Fruit fly (Drosophila melanogaster) whole organism, embryonic: ENCODE results near the gene CG42299.

Experiments used
- Ada2b ChIP-seq: fragments of 200-800 bp; sonication (Bioruptor generic); IDR thresholded peaks from 2 replicates; pipeline ENCODE4 v1.3.6; 2022; ENCODE audit warnings: missing biosample characterization, missing genetic modification characterization
- CG1024 ChIP-seq: fragments of 200-800 bp; sonication (Bioruptor generic); IDR thresholded peaks from 2 replicates; pipeline ENCODE4 v1.3.6; 2022; ENCODE audit warnings: missing biosample characterization, missing genetic modification characterization
- CG10462 ChIP-seq: fragments of 200-800 bp; sonication (Bioruptor generic); optimal IDR thresholded peaks from 2 replicates; lab custom pipeline; 2016; ENCODE audit warnings: missing biosample characterization, missing genetic modification characterization
- CG11504 ChIP-seq: fragments of 200-800 bp; sonication (Bioruptor generic); optimal IDR thresholded peaks from 3 replicates; lab custom pipeline; 2019; ENCODE audit warnings: missing biosample characterization, mild to moderate bottlenecking, missing genetic modification characterization, moderate library complexity
- CG13624 ChIP-seq: fragments of 200-800 bp; sonication (Bioruptor generic); optimal IDR thresholded peaks from 2 replicates; lab custom pipeline; 2016; ENCODE audit warnings: missing biosample characterization, missing genetic modification characterization
- CG16779 ChIP-seq: fragments of 200-800 bp; sonication (Bioruptor generic); IDR thresholded peaks from 2 replicates; pipeline ENCODE4 v1.3.6; 2022; ENCODE audit warnings: missing biosample characterization, missing genetic modification characterization
- CG17912 ChIP-seq: fragments of 200-800 bp; sonication (Bioruptor generic); optimal IDR thresholded peaks from 2 replicates; lab custom pipeline; 2018; ENCODE audit warnings: missing biosample characterization, mild to moderate bottlenecking, missing genetic modification characterization
- CG18262 ChIP-seq: fragments of 200-800 bp; optimal IDR thresholded peaks from 3 replicates; lab custom pipeline; 2019; ENCODE audit warnings: missing biosample characterization, mild to moderate bottlenecking, missing genetic modification characterization, moderate library complexity
- CG18476 ChIP-seq: fragments of 200-800 bp; sonication (Bioruptor generic); optimal IDR thresholded peaks from 2 replicates; lab custom pipeline; 2016; ENCODE audit warnings: missing biosample characterization, mild to moderate bottlenecking, missing genetic modification characterization
- CG2199 ChIP-seq: fragments of 200-800 bp; sonication (Bioruptor generic); IDR thresholded peaks from 3 replicates; pipeline ENCODE4 v1.3.6; 2022; ENCODE audit warnings: missing biosample characterization, missing genetic modification characterization
- CG31441 ChIP-seq: fragments of 200-800 bp; sonication (Bioruptor generic); IDR thresholded peaks from 2 replicates; pipeline ENCODE4 v1.3.6; 2022; ENCODE audit warnings: missing biosample characterization, missing genetic modification characterization
- CG6175 ChIP-seq: fragments of 200-800 bp; sonication (Bioruptor generic); IDR thresholded peaks from 3 replicates; pipeline ENCODE4 v1.3.6; 2022; ENCODE audit warnings: missing biosample characterization, missing genetic modification characterization
- CG7372 ChIP-seq: fragments of 200-800 bp; sonication (Bioruptor generic); IDR thresholded peaks from 2 replicates; pipeline ENCODE4 v1.3.6; 2022; ENCODE audit warnings: missing biosample characterization, missing genetic modification characterization
- CG8089 ChIP-seq: fragments of 200-800 bp; sonication (Bioruptor generic); optimal IDR thresholded peaks from 3 replicates; lab custom pipeline; 2016; ENCODE audit warnings: missing biosample characterization, missing genetic modification characterization
- CG8924 ChIP-seq: fragments of 200-800 bp; optimal IDR thresholded peaks from 3 replicates; lab custom pipeline; 2019; ENCODE audit warnings: missing biosample characterization, mild to moderate bottlenecking, missing genetic modification characterization, moderate library complexity
- CG9817 ChIP-seq: fragments of 200-800 bp; sonication (Bioruptor generic); optimal IDR thresholded peaks from 2 replicates; lab custom pipeline; 2018; ENCODE audit warnings: missing biosample characterization, mild to moderate bottlenecking, missing genetic modification characterization, moderate library complexity
- CG9932 ChIP-seq: fragments of 200-800 bp; sonication (Bioruptor generic); IDR thresholded peaks from 2 replicates; pipeline ENCODE4 v1.3.6; 2022; ENCODE audit warnings: missing biosample characterization, missing genetic modification characterization
- Doc3 ChIP-seq: fragments of 200-800 bp; sonication (Bioruptor generic); IDR thresholded peaks from 3 replicates; pipeline ENCODE4 v1.3.6; 2022; ENCODE audit warnings: missing biosample characterization, missing genetic modification characterization; ENCODE audit not compliant: partially characterized antibody
- E2f1 ChIP-seq: fragments of 200-800 bp; sonication (Bioruptor generic); IDR thresholded peaks from 2 replicates; pipeline ENCODE4 v1.3.6; 2022; ENCODE audit warnings: missing biosample characterization, missing genetic modification characterization
- E2f2 ChIP-seq: fragments of 200-800 bp; sonication (Bioruptor generic); IDR thresholded peaks from 2 replicates; pipeline ENCODE4 v1.3.6; 2022; ENCODE audit warnings: missing biosample characterization, missing genetic modification characterization
- Gsc ChIP-seq: fragments of 200-800 bp; sonication (Bioruptor generic); IDR thresholded peaks from 2 replicates; pipeline ENCODE4 v1.3.6; 2022; ENCODE audit warnings: missing biosample characterization, missing genetic modification characterization
- Hand ChIP-seq: fragments of 200-800 bp; sonication (Bioruptor generic); optimal IDR thresholded peaks from 2 replicates; lab custom pipeline; 2017; ENCODE audit warnings: mild to moderate bottlenecking, missing biosample characterization, missing genetic modification reagents, missing genetic modification characterization
- HmgZ ChIP-seq: fragments of 200-800 bp; sonication (Bioruptor generic); optimal IDR thresholded peaks from 2 replicates; lab custom pipeline; 2018; ENCODE audit warnings: missing biosample characterization, mild to moderate bottlenecking, missing genetic modification characterization
- Max ChIP-seq: fragments of 200-800 bp; sonication (Bioruptor generic); optimal IDR thresholded peaks from 2 replicates; lab custom pipeline; 2016; ENCODE audit warnings: missing biosample characterization, mild to moderate bottlenecking, missing genetic modification characterization
- NFAT ChIP-seq: fragments of 200-800 bp; sonication (Bioruptor generic); IDR thresholded peaks from 2 replicates; pipeline ENCODE4 v1.3.6; 2022; ENCODE audit warnings: missing biosample characterization, missing genetic modification characterization
- Rfx ChIP-seq: fragments of 200-800 bp; sonication (Bioruptor generic); IDR thresholded peaks from 2 replicates; pipeline ENCODE4 v1.3.6; 2022; ENCODE audit warnings: missing biosample characterization, missing genetic modification characterization
- TFAM ChIP-seq: fragments of 200-800 bp; sonication (Bioruptor generic); optimal IDR thresholded peaks from 2 replicates; lab custom pipeline; 2017; ENCODE audit warnings: missing biosample characterization, missing genetic modification characterization, inconsistent platforms
- ash1 ChIP-seq: fragments of 200-800 bp; sonication (Bioruptor generic); optimal IDR thresholded peaks from 2 replicates; lab custom pipeline; 2018; ENCODE audit warnings: missing biosample characterization, mild to moderate bottlenecking, missing genetic modification characterization
- bowl ChIP-seq: fragments of 200-800 bp; sonication (Bioruptor generic); IDR thresholded peaks from 2 replicates; pipeline ENCODE4 v1.3.6; 2022; ENCODE audit warnings: missing biosample characterization, missing genetic modification characterization
- bsh ChIP-seq, 2 experiments: fragments of 200-800 bp; sonication (Bioruptor generic); optimal IDR thresholded peaks; 2 replicates each; lab custom pipeline; 2017 to 2018; ENCODE audit warnings: mild to moderate bottlenecking in 2 of 2, missing biosample characterization in 2 of 2, missing genetic modification characterization in 2 of 2, moderate library complexity in 1 of 2
- cg ChIP-seq: fragments of 200-800 bp; sonication (Bioruptor generic); optimal IDR thresholded peaks from 3 replicates; lab custom pipeline; 2019; ENCODE audit warnings: missing biosample characterization, mild to moderate bottlenecking, missing genetic modification characterization, moderate library complexity
- chinmo ChIP-seq: fragments of 200-800 bp; sonication (Bioruptor generic); IDR thresholded peaks from 4 replicates; pipeline ENCODE4 v1.3.6; 2022; ENCODE audit warnings: missing biosample characterization, missing genetic modification characterization; ENCODE audit not compliant: partially characterized antibody
- dati ChIP-seq: fragments of 200-800 bp; sonication (Bioruptor generic); IDR thresholded peaks from 2 replicates; pipeline ENCODE4 v1.3.6; 2022; ENCODE audit warnings: missing biosample characterization, missing genetic modification characterization
- ewg ChIP-seq: fragments of 200-800 bp; sonication (Bioruptor generic); optimal IDR thresholded peaks from 3 replicates; lab custom pipeline; 2017; ENCODE audit warnings: mild to moderate bottlenecking, missing biosample characterization, missing genetic modification reagents, missing genetic modification characterization
- gem ChIP-seq: fragments of 200-800 bp; sonication (Bioruptor generic); optimal IDR thresholded peaks from 2 replicates; lab custom pipeline; 2019; ENCODE audit warnings: missing biosample characterization, mild to moderate bottlenecking, missing genetic modification characterization, moderate library complexity
- grn ChIP-seq: fragments of 200-800 bp; sonication (Bioruptor generic); optimal IDR thresholded peaks from 3 replicates; lab custom pipeline; 2017; ENCODE audit warnings: missing biosample characterization, missing genetic modification characterization
- jumu ChIP-seq: fragments of 200-800 bp; sonication (Bioruptor generic); optimal IDR thresholded peaks from 3 replicates; lab custom pipeline; 2016; ENCODE audit warnings: missing biosample characterization, missing genetic modification characterization
- lab ChIP-seq: fragments of 200-800 bp; sonication (Bioruptor generic); optimal IDR thresholded peaks from 3 replicates; lab custom pipeline; 2017; ENCODE audit warnings: missing biosample characterization, missing genetic modification characterization, mild to moderate bottlenecking, moderate library complexity, missing genetic modification reagents
- lola ChIP-seq, 3 experiments: fragments of >200 bp in 2 of 3; fragments of 200-800 bp in 1 of 3; sonication (Bioruptor generic) in 1 of 3; optimal IDR thresholded peaks; 2 replicates each; lab custom pipeline; 2017 to 2019; ENCODE audit warnings: missing biosample characterization in 3 of 3, missing genetic modification characterization in 3 of 3, mild to moderate bottlenecking in 1 of 3, moderate library complexity in 1 of 3
- nmo ChIP-seq: fragments of 200-800 bp; sonication (Bioruptor generic); optimal IDR thresholded peaks from 2 replicates; lab custom pipeline; 2018; ENCODE audit warnings: missing biosample characterization, mild to moderate bottlenecking, missing genetic modification characterization, moderate library complexity
- pb ChIP-seq: fragments of 200-800 bp; sonication (Bioruptor generic); optimal IDR thresholded peaks from 3 replicates; lab custom pipeline; 2016; ENCODE audit warnings: missing biosample characterization, missing genetic modification characterization
- phol ChIP-seq: fragments of 200-800 bp; sonication (Bioruptor generic); optimal IDR thresholded peaks from 3 replicates; lab custom pipeline; 2018; ENCODE audit warnings: missing biosample characterization, mild to moderate bottlenecking, missing genetic modification characterization, moderate library complexity
- ro ChIP-seq: fragments of 200-800 bp; sonication (Bioruptor generic); IDR thresholded peaks from 2 replicates; pipeline ENCODE4 v1.3.6; 2022; ENCODE audit warnings: missing biosample characterization, missing genetic modification characterization
- sim ChIP-seq: fragments of 200-800 bp; sonication (Bioruptor generic); IDR thresholded peaks from 2 replicates; pipeline ENCODE4 v1.3.6; 2022; ENCODE audit warnings: missing biosample characterization, missing genetic modification characterization
- sqz ChIP-seq: fragments of 200-800 bp; sonication (Bioruptor generic); optimal IDR thresholded peaks from 3 replicates; lab custom pipeline; 2018; ENCODE audit warnings: missing biosample characterization, mild to moderate bottlenecking, missing genetic modification characterization
- trh ChIP-seq: fragments of 200-800 bp; sonication (Bioruptor generic); optimal IDR thresholded peaks from 2 replicates; lab custom pipeline; 2016; ENCODE audit warnings: missing biosample characterization, missing genetic modification characterization
- twi ChIP-seq: fragments of 200-800 bp; optimal IDR thresholded peaks from 2 replicates; lab custom pipeline; 2019; ENCODE audit warnings: missing biosample characterization, mild to moderate bottlenecking, missing genetic modification characterization, moderate library complexity
- vvl ChIP-seq: fragments of 200-800 bp; sonication (Bioruptor generic); IDR thresholded peaks from 2 replicates; pipeline ENCODE4 v1.3.6; 2022; ENCODE audit warnings: missing biosample characterization, missing genetic modification characterization
- wor ChIP-seq: fragments of 200-800 bp; sonication (Bioruptor generic); IDR thresholded peaks from 2 replicates; pipeline ENCODE4 v1.3.6; 2022; ENCODE audit warnings: missing biosample characterization, missing genetic modification characterization
- zen2 ChIP-seq: fragments of 200-800 bp; sonication (Bioruptor generic); IDR thresholded peaks from 3 replicates; pipeline ENCODE4 v1.3.6; 2022; ENCODE audit warnings: missing biosample characterization, missing genetic modification characterization; ENCODE audit not compliant: partially characterized antibody
- zfh2 ChIP-seq: fragments of 200-800 bp; sonication (Bioruptor generic); optimal IDR thresholded peaks from 2 replicates; lab custom pipeline; 2016; ENCODE audit warnings: missing biosample characterization, missing genetic modification characterization

Gene CG42299

dm6 chrX:15539856-15540488 is 35.5 kb downstream of the CG42299 start (continued):
- TF ChIP-seq Hand (GFP tag; lab: Kevin White, UChicago) (no peak), zen2 (GFP tag; lab: Robert Waterston, UW) (no peak), CG16779 (GFP tag; lab: Robert Waterston, UW) (no peak), TFAM (GFP tag; lab: Kevin White, UChicago) (no peak), CG1024 (GFP tag; lab: Robert Waterston, UW) (no peak), chinmo (no peak), ash1 (GFP tag; lab: Kevin White, UChicago) (no peak), Ada2b (GFP tag; lab: Robert Waterston, UW) (no peak), gem (tag; lab: Kevin White, UChicago) (peak; percentile 29), CG31441 (GFP tag; lab: Robert Waterston, UW) (peak; percentile 37; the same call in 1 of the 2 replicates), vvl (GFP tag; lab: Robert Waterston, UW) (no peak), CG6175 (GFP tag; lab: Robert Waterston, UW) (no peak), jumu (GFP tag; lab: Kevin White, UChicago) (no peak), lola (GFP tag; optimal IDR thresholded peaks at IDR 0.05; lab: Kevin White, UChicago) (peak in 1 of 3 experiments; percentile 7), CG8924 (tag; lab: Kevin White, UChicago) (no peak), sqz (GFP tag; lab: Kevin White, UChicago) (no peak), CG10462 (no peak), CG8089 (no peak), sim (GFP tag; lab: Robert Waterston, UW) (no peak), Doc3 (GFP tag; lab: Robert Waterston, UW) (no peak), CG18476 (GFP tag; lab: Kevin White, UChicago) (no peak), phol (tag; lab: Kevin White, UChicago) (peak; percentile 11), zfh2 (no peak), ewg (GFP tag; lab: Kevin White, UChicago) (no peak), grn (peak; percentile 21), ro (no peak), wor (GFP tag; lab: Robert Waterston, UW) (no peak), bsh (GFP tag; optimal IDR thresholded peaks at IDR 0.05; lab: Kevin White, UChicago) (peak in 1 of 2 experiments; percentile 33), CG11504 (tag; lab: Kevin White, UChicago) (peak; percentile 21), cg (GFP tag; lab: Kevin White, UChicago) (no peak), Gsc (GFP tag; lab: Robert Waterston, UW) (no peak), CG17912 (GFP tag; lab: Kevin White, UChicago) (no peak), CG9932 (GFP tag; lab: Robert Waterston, UW) (no peak), CG13624 (no peak), dati (no peak), CG2199 (GFP tag; lab: Robert Waterston, UW) (no peak), pb (GFP tag; lab: Kevin White, UChicago) (no peak), bowl (GFP tag; lab: Robert Waterston, UW) (no peak), CG7372 (GFP tag; lab: Robert Waterston, UW) (no peak), E2f1 (GFP tag; lab: Robert Waterston, UW) (no peak), Rfx (GFP tag; lab: Robert Waterston, UW) (no peak), CG9817 (tag; lab: Kevin White, UChicago) (no peak), Max (no peak), twi (tag; lab: Kevin White, UChicago) (peak; percentile 49), lab (GFP tag; lab: Kevin White, UChicago) (peak; percentile 41), trh (GFP tag; lab: Kevin White, UChicago) (no peak), CG18262 (tag; lab: Kevin White, UChicago) (peak; percentile 7), HmgZ (tag; lab: Kevin White, UChicago) (no peak), E2f2 (GFP tag; lab: Robert Waterston, UW) (no peak), nmo (peak; percentile 24), NFAT (GFP tag; lab: Robert Waterston, UW) (no peak)
